Worm (Caenorhabditis elegans) whole organism, L2 larva: ENCODE measurements around the gene nhr-127.

ENCODE experiments used
- ZK546.5 ChIP-seq: sonication (generic microtip); optimal IDR thresholded peaks from 2 replicates; lab custom pipeline; 2017; ENCODE audit warnings: missing biosample characterization, missing genetic modification characterization
- ama-1 ChIP-seq: fragments of 150-350 bp; optimal IDR thresholded peaks from 2 replicates; lab custom pipeline; 2018; ENCODE audit warnings: inconsistent platforms
- lin-39 ChIP-seq: fragments of 150-350 bp; optimal IDR thresholded peaks from 2 replicates; lab custom pipeline; 2014; ENCODE audit warnings: missing biosample characterization, missing genetic modification reagents, missing genetic modification characterization
- mdl-1 ChIP-seq, 2 experiments: fragments of 150-350 bp in 1 of 2; sonication (generic microtip) in 1 of 2; optimal IDR thresholded peaks; 2 replicates each; lab custom pipeline; 2017; ENCODE audit warnings: missing biosample characterization in 2 of 2, missing genetic modification characterization in 2 of 2
- nhr-11 ChIP-seq: fragments of 150-350 bp; optimal IDR thresholded peaks from 2 replicates; lab custom pipeline; 2014; ENCODE audit warnings: missing biosample characterization, missing genetic modification characterization
- nhr-77 ChIP-seq: fragments of 150-350 bp; optimal IDR thresholded peaks from 2 replicates; lab custom pipeline; 2014; ENCODE audit warnings: missing biosample characterization, missing genetic modification characterization
- unc-62 ChIP-seq: fragments of 150-350 bp; optimal IDR thresholded peaks from 2 replicates; lab custom pipeline; 2014; ENCODE audit warnings: missing biosample characterization, missing genetic modification reagents, missing genetic modification characterization

ce11 chrV:16218522-16218921 lies 41.3 kb upstream of the nhr-127 start, which contains the start of gene F11A5.15:
- TF ChIP-seq unc-62 (no peak), mdl-1 (tag; optimal IDR thresholded peaks at IDR 0.05; lab: Kevin White, UChicago) (no peak), nhr-11 (tag; lab: Kevin White, UChicago) (no peak), ZK546.5 (tag; lab: Kevin White, UChicago) (no peak), nhr-77 (tag; lab: Kevin White, UChicago) (no peak), lin-39 (tag; lab: Kevin White, UChicago) (no peak), ama-1 (lab: Kevin White, UChicago) (no peak)
